Worm (Caenorhabditis elegans): ENCODE results near the gene F13H8.2.
A peak's percentile ranks its signal among the peaks of the same experiment; 100 is the strongest.

F13H8.2 gene

ce11 chrII:6267983-6268382 is 2.2 kb upstream of the F13H8.2 start, which contains the start of gene F13H8.8:
TSS of gene F13H8.8 (minus strand) at chrII:6268083.
- no peak for TF ChIP-seq skn-1 (tag; optimal IDR thresholded peaks at IDR 0.05)
- no peak for TF ChIP-seq egl-5 (tag; optimal IDR thresholded peaks at IDR 0.05)

ce11 chrII:6273916-6274315 is 3.8 kb downstream of the F13H8.2 start, which contains the start of gene bpl-1:
TSS of gene bpl-1 (plus strand) at chrII:6274216.
- TF ChIP-seq lin-39 (tag; optimal IDR thresholded peaks at IDR 0.05) (peak; percentile 37), nhr-237 (tag; optimal IDR thresholded peaks at IDR 0.05) (no peak), nfya-1 (tag; optimal IDR thresholded peaks at IDR 0.05; ENCODE audit: insufficient read depth) (peak; percentile 38)

ce11 chrII:6281002-6281401 is 10.8 kb downstream of the F13H8.2 start, which contains the start of gene scly-1:
TSS of gene scly-1 (minus strand) at chrII:6281102.
- TF ChIP-seq ceh-28 (tag; optimal IDR thresholded peaks at IDR 0.05), result no peak
- TF ChIP-seq snpc-4 (tag; optimal IDR thresholded peaks at IDR 0.05), result no peak
- no peak for TF ChIP-seq lin-15B (tag; optimal IDR thresholded peaks at IDR 0.05)
- TF ChIP-seq nfya-1 (tag; optimal IDR thresholded peaks at IDR 0.05; ENCODE audit: insufficient read depth), result no peak
- TF ChIP-seq ama-1 (optimal IDR thresholded peaks at IDR 0.05), result no peak
- no peak for TF ChIP-seq ceh-82 (tag; optimal IDR thresholded peaks at IDR 0.05)
- no peak for TF ChIP-seq mdl-1 (tag; optimal IDR thresholded peaks at IDR 0.05)
- no peak for TF ChIP-seq skn-1 (tag; optimal IDR thresholded peaks at IDR 0.05)
- TF ChIP-seq nhr-43 (tag; optimal IDR thresholded peaks at IDR 0.05; ENCODE audit: poor library complexity, severe bottlenecking), result no peak
- no peak for TF ChIP-seq tbx-2 (tag; optimal IDR thresholded peaks at IDR 0.05)
- TF ChIP-seq elt-2 (tag; optimal IDR thresholded peaks at IDR 0.05), result no peak
- no peak for TF ChIP-seq lsy-12 (tag; optimal IDR thresholded peaks at IDR 0.05)
- no peak for TF ChIP-seq R02D3.7 (tag; optimal IDR thresholded peaks at IDR 0.05)
- no peak for TF ChIP-seq ZK546.5 (tag; optimal IDR thresholded peaks at IDR 0.05)

- TF ChIP-seq nhr-67 (tag; optimal IDR thresholded peaks at IDR 0.05), result no peak
- TF ChIP-seq nhr-28 (tag; optimal IDR thresholded peaks at IDR 0.05), result no peak
- TF ChIP-seq nhr-76 (tag; optimal IDR thresholded peaks at IDR 0.05), result no peak
- no peak for TF ChIP-seq mdl-1 (tag; optimal IDR thresholded peaks at IDR 0.05)
- TF ChIP-seq fkh-10 (GFP tag; optimal IDR thresholded peaks at IDR 0.05), result no peak
- TF ChIP-seq eor-1 (tag; optimal IDR thresholded peaks at IDR 0.05), result no peak
- TF ChIP-seq elt-2 (tag; optimal IDR thresholded peaks at IDR 0.05), result peak; percentile 66
- TF ChIP-seq egl-27 (tag; optimal IDR thresholded peaks at IDR 0.05), result no peak
- TF ChIP-seq nhr-11 (tag; optimal IDR thresholded peaks at IDR 0.05), result no peak
- TF ChIP-seq elt-3 (tag; optimal IDR thresholded peaks at IDR 0.05), result no peak
- peak; percentile 17 for TF ChIP-seq lin-15B (tag; optimal IDR thresholded peaks at IDR 0.05)
- peak; percentile 68 for TF ChIP-seq pqm-1 (tag; optimal IDR thresholded peaks at IDR 0.05)
- peak; percentile 9 for TF ChIP-seq pha-4 (tag; optimal IDR thresholded peaks at IDR 0.05)
- no peak for TF ChIP-seq ama-1 (optimal IDR thresholded peaks at IDR 0.05)
- TF ChIP-seq jun-1 (tag; optimal IDR thresholded peaks at IDR 0.05), result no peak
- no peak for TF ChIP-seq ztf-4 (tag; optimal IDR thresholded peaks at IDR 0.05)
- TF ChIP-seq ceh-82 (tag; optimal IDR thresholded peaks at IDR 0.05), result no peak
- no peak for TF ChIP-seq ZK546.5 (tag; optimal IDR thresholded peaks at IDR 0.05)
Measured at ce11 chrII:6281903-6282302, 11.7 kb downstream of the F13H8.2 start.

- TF ChIP-seq elt-2 (tag; optimal IDR thresholded peaks at IDR 0.05), result peak; percentile 88
- no peak for TF ChIP-seq ama-1 (optimal IDR thresholded peaks at IDR 0.05)
- TF ChIP-seq nhr-11 (tag; optimal IDR thresholded peaks at IDR 0.05), result no peak
- peak; percentile 61 for TF ChIP-seq pqm-1 (tag; optimal IDR thresholded peaks at IDR 0.05)
- no peak for TF ChIP-seq lsy-12 (tag; optimal IDR thresholded peaks at IDR 0.05)
- TF ChIP-seq nfya-1 (tag; optimal IDR thresholded peaks at IDR 0.05; ENCODE audit: insufficient read depth), result no peak
- peak; percentile 14 for TF ChIP-seq pha-4 (tag; optimal IDR thresholded peaks at IDR 0.05)
- no peak for TF ChIP-seq fkh-10 (GFP tag; optimal IDR thresholded peaks at IDR 0.05)
- no peak for TF ChIP-seq ztf-11 (tag; optimal IDR thresholded peaks at IDR 0.05)
- peak; percentile 21 for TF ChIP-seq jun-1 (tag; optimal IDR thresholded peaks at IDR 0.05)
- no peak for TF ChIP-seq nhr-237 (tag; optimal IDR thresholded peaks at IDR 0.05)
- TF ChIP-seq daf-12 (tag; optimal IDR thresholded peaks at IDR 0.05), result no peak
- TF ChIP-seq ceh-16 (tag; optimal IDR thresholded peaks at IDR 0.05), result no peak
- no peak for TF ChIP-seq nhr-76 (tag; optimal IDR thresholded peaks at IDR 0.05)
- TF ChIP-seq egl-5 (tag; optimal IDR thresholded peaks at IDR 0.05), result no peak
Measured at ce11 chrII:6283074-6283473, 12.9 kb downstream of the F13H8.2 start, which contains the start of gene F13H8.1. TSS of gene F13H8.1 (plus strand) at chrII:6283384.
